Fruit fly (Drosophila melanogaster) whole organism, adult: ENCODE data around the gene CG4313.

Experiments used
- CG11617 ChIP-seq: fragments of 200-800 bp; sonication (Bioruptor generic); optimal IDR thresholded peaks from 2 replicates; lab custom pipeline; 2017; ENCODE audit warnings: mild to moderate bottlenecking, missing biosample characterization, missing genetic modification reagents, missing genetic modification characterization
- CG12768 ChIP-seq: fragments of 200-800 bp; sonication (Bioruptor generic); optimal IDR thresholded peaks from 2 replicates; lab custom pipeline; 2017; ENCODE audit warnings: missing biosample characterization, missing genetic modification characterization, mild to moderate bottlenecking, moderate library complexity, missing genetic modification reagents
- CG1620 ChIP-seq: fragments of 200-800 bp; sonication (Bioruptor generic); optimal IDR thresholded peaks from 2 replicates; lab custom pipeline; 2016; ENCODE audit warnings: missing biosample characterization, missing genetic modification characterization
- CG33017 ChIP-seq: fragments of 200-800 bp; sonication (Bioruptor generic); optimal IDR thresholded peaks from 2 replicates; lab custom pipeline; 2018; ENCODE audit warnings: missing biosample characterization, mild to moderate bottlenecking, missing genetic modification characterization, moderate library complexity
- CG7045 ChIP-seq: fragments of 200-800 bp; sonication (Bioruptor generic); optimal IDR thresholded peaks from 2 replicates; lab custom pipeline; 2017; ENCODE audit warnings: missing biosample characterization, mild to moderate bottlenecking, missing genetic modification characterization
- Clk ChIP-seq: fragments of 200-800 bp; sonication (Bioruptor generic); optimal IDR thresholded peaks from 2 replicates; lab custom pipeline; 2017; ENCODE audit warnings: missing biosample characterization, missing genetic modification characterization
- Crg-1 ChIP-seq: fragments of 200-800 bp; sonication (Bioruptor generic); optimal IDR thresholded peaks from 2 replicates; lab custom pipeline; 2016; ENCODE audit warnings: missing biosample characterization, missing genetic modification characterization
- cic ChIP-seq: fragments of 200-800 bp; sonication (Bioruptor generic); optimal IDR thresholded peaks from 2 replicates; lab custom pipeline; 2017; ENCODE audit warnings: missing biosample characterization, mild to moderate bottlenecking, missing genetic modification characterization, moderate library complexity
- kay ChIP-seq: fragments of 200-800 bp; sonication (Bioruptor generic); peaks from one replicate; lab custom pipeline; 2016; ENCODE audit warnings: missing biosample characterization, missing genetic modification characterization, borderline replicate concordance
- ovo ChIP-seq: fragments of 200-800 bp; sonication (Bioruptor generic); optimal IDR thresholded peaks from 2 replicates; lab custom pipeline; 2016; ENCODE audit warnings: missing biosample characterization, missing genetic modification characterization
- pad ChIP-seq: fragments of 200-800 bp; sonication (Bioruptor generic); optimal IDR thresholded peaks from 3 replicates; lab custom pipeline; 2017; ENCODE audit warnings: missing biosample characterization, missing genetic modification characterization, mild to moderate bottlenecking, moderate library complexity, missing genetic modification reagents
- tj ChIP-seq: fragments of 200-800 bp; sonication (Bioruptor generic); optimal IDR thresholded peaks from 3 replicates; lab custom pipeline; 2017; ENCODE audit warnings: missing biosample characterization, mild to moderate bottlenecking, missing genetic modification characterization, moderate library complexity
- toe ChIP-seq: fragments of 200-800 bp; sonication (Bioruptor generic); optimal IDR thresholded peaks from 2 replicates; lab custom pipeline; 2016; ENCODE audit warnings: missing biosample characterization, missing genetic modification characterization

DNA sequence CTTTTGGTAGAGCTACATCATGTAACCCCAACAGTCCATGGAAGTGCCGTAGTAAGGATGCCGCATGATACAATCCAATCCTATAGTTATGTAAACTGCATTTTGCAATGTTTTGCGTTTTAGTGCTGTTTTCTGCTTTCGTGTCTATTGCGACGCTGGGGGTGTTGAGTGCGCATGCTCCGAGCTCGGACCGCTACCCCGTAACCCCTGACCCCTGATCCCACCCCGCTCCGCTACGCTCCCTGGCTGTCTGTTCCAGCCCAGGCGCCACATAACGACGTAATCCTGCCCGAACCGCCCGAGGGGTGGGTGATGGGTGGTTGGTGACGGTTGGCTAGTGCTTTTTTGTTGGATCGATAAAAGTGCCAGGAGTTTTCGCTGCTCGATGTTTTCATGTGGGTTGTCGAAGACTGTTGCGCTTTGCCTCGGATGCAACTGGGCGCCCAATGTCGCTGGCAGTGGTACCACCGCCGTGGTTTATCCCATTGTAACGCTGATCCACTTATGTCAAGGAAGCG is 40.2 kb downstream of the CG4313 start:
- no peak for TF ChIP-seq kay (GFP tag; lab: Kevin White, UChicago)
- no peak for TF ChIP-seq CG7045 (GFP tag; lab: Kevin White, UChicago)
- TF ChIP-seq toe (GFP tag; lab: Kevin White, UChicago) = no peak
- no peak for TF ChIP-seq CG33017 (tag; lab: Kevin White, UChicago)
- TF ChIP-seq Clk = no peak
- no peak for TF ChIP-seq pad (GFP tag; lab: Kevin White, UChicago)
- no peak for TF ChIP-seq tj (GFP tag; lab: Kevin White, UChicago)
- no peak for TF ChIP-seq CG12768
- no peak for TF ChIP-seq ovo (GFP tag; lab: Kevin White, UChicago)
- TF ChIP-seq CG1620 (GFP tag; lab: Kevin White, UChicago) = no peak
- no peak for TF ChIP-seq Crg-1
- no peak for TF ChIP-seq CG11617 (GFP tag; lab: Kevin White, UChicago)
- no peak for TF ChIP-seq cic
